Worm (Caenorhabditis elegans) whole organism, L2 larva: ENCODE results near the gene clec-246.

Experiments
- F13H6.1 ChIP-seq: sonication (generic microtip); optimal IDR thresholded peaks from 2 replicates; lab custom pipeline; 2016; ENCODE audit warnings: missing genetic modification characterization, missing compliant biosample characterization
- alr-1 ChIP-seq: fragments of 150-350 bp; optimal IDR thresholded peaks from 2 replicates; lab custom pipeline; 2014; ENCODE audit warnings: missing biosample characterization, missing genetic modification characterization
- dmd-4 ChIP-seq: sonication (generic microtip); optimal IDR thresholded peaks from 2 replicates; lab custom pipeline; 2017; ENCODE audit warnings: missing biosample characterization, missing genetic modification characterization
- elt-1 ChIP-seq: fragments of 150-350 bp; optimal IDR thresholded peaks from 2 replicates; lab custom pipeline; 2014; ENCODE audit warnings: missing biosample characterization, missing genetic modification characterization
- lin-11 ChIP-seq: fragments of 150-350 bp; sonication (generic microtip); optimal IDR thresholded peaks from 2 replicates; lab custom pipeline; 2014; ENCODE audit warnings: missing biosample characterization, missing genetic modification characterization, inconsistent platforms, mixed read lengths
- mdl-1 ChIP-seq, 2 experiments: fragments of 150-350 bp in 1 of 2; sonication (generic microtip) in 1 of 2; optimal IDR thresholded peaks; 2 replicates each; lab custom pipeline; 2017; ENCODE audit warnings: missing biosample characterization in 2 of 2, missing genetic modification characterization in 2 of 2
- nhr-6 ChIP-seq: fragments of 150-350 bp; optimal IDR thresholded peaks from 2 replicates; lab custom pipeline; 2014; ENCODE audit warnings: missing biosample characterization, missing genetic modification characterization
- skn-1 ChIP-seq: sonication (generic microtip); optimal IDR thresholded peaks from 2 replicates; lab custom pipeline; 2017; ENCODE audit warnings: missing biosample characterization, missing genetic modification characterization

ce11 chrV:18171568-18171967 is 17.7 kb upstream of the clec-246 start, which contains the start of gene C14A6.8:
- TF ChIP-seq lin-11 (tag; lab: Kevin White, UChicago) = no peak
- no peak for TF ChIP-seq elt-1
- TF ChIP-seq F13H6.1 = no peak
- no peak for TF ChIP-seq nhr-6 (tag; lab: Kevin White, UChicago)
- no peak for TF ChIP-seq mdl-1 (tag; optimal IDR thresholded peaks at IDR 0.05; lab: Kevin White, UChicago)
- TF ChIP-seq alr-1 (tag; lab: Kevin White, UChicago) = no peak
- no peak for TF ChIP-seq dmd-4 (tag; lab: Kevin White, UChicago)
- no peak for TF ChIP-seq skn-1 (tag; lab: Kevin White, UChicago)
